Worm (Caenorhabditis elegans) whole organism, L4 larva: ENCODE measurements around the gene clec-140.

Source experiments
- T20F7.1 ChIP-seq: fragments of 200-800 bp; sonication (Bioruptor generic); optimal IDR thresholded peaks from 2 replicates; lab custom pipeline; 2018; ENCODE audit warnings: mild to moderate bottlenecking, missing genetic modification characterization, missing compliant biosample characterization
- dmd-9 ChIP-seq: fragments of 200-800 bp; sonication (Bioruptor generic); IDR thresholded peaks from 2 replicates; pipeline ENCODE4 v1.3.6; 2022; ENCODE audit warnings: missing genetic modification reagents, missing genetic modification characterization, missing compliant biosample characterization
- egl-27 ChIP-seq: sonication (generic microtip); optimal IDR thresholded peaks from 3 replicates; lab custom pipeline; 2017; ENCODE audit warnings: missing biosample characterization, missing genetic modification reagents, missing genetic modification characterization
- fkh-10 ChIP-seq: fragments of 150-350 bp; optimal IDR thresholded peaks from 2 replicates; lab custom pipeline; 2014; ENCODE audit warnings: missing biosample characterization, missing genetic modification reagents, missing genetic modification characterization
- lsy-2 ChIP-seq, 2 experiments: fragments of 150-350 bp in 1 of 2; sonication (generic microtip) in 1 of 2; optimal IDR thresholded peaks; 2 replicates each; lab custom pipeline; 2014 to 2017; ENCODE audit warnings: missing biosample characterization in 2 of 2, missing genetic modification characterization in 2 of 2
- nhr-111 ChIP-seq: fragments of 200-800 bp; sonication (Bioruptor generic); optimal IDR thresholded peaks from 2 replicates; lab custom pipeline; 2018; ENCODE audit warnings: mild to moderate bottlenecking, missing genetic modification characterization, missing compliant biosample characterization
- nhr-76 ChIP-seq: fragments of 150-350 bp; optimal IDR thresholded peaks from 2 replicates; lab custom pipeline; 2014; ENCODE audit warnings: missing biosample characterization, missing genetic modification characterization
- snpc-1.2 ChIP-seq: fragments of 200-800 bp; sonication (Bioruptor generic); IDR thresholded peaks from 2 replicates; pipeline ENCODE4 v1.3.6; 2022; ENCODE audit warnings: missing genetic modification reagents, missing genetic modification characterization, missing compliant biosample characterization
- unc-62 ChIP-seq, 3 experiments: fragments of 150-350 bp in 1 of 3; sonication (generic microtip); optimal IDR thresholded peaks in 2 of 3; peaks in 1 of 3; 1 replicate in 1 of 3; 2 replicates in 2 of 3; lab custom pipeline; 2014 to 2017; ENCODE audit warnings: missing biosample characterization in 3 of 3, missing genetic modification characterization in 3 of 3, missing genetic modification reagents in 3 of 3, missing genotype in 1 of 3

- TF ChIP-seq nhr-111 (GFP tag; lab: Kevin White, UChicago) (no peak), fkh-10 (no peak), nhr-76 (no peak), T20F7.1 (GFP tag; lab: Kevin White, UChicago) (no peak), lsy-2 (tag; optimal IDR thresholded peaks at IDR 0.05; lab: Kevin White, UChicago) (no peak), snpc-1.2 (no peak), egl-27 (tag; lab: Kevin White, UChicago) (no peak), unc-62 (GFP tag; optimal IDR thresholded peaks at IDR 0.05 in 1 of 2; lab: Kevin White, UChicago) (peak in 1 of 2 experiments; percentile 96), unc-62 (tag; optimal IDR thresholded peaks at IDR 0.05; lab: Kevin White, UChicago) (no peak), dmd-9 (no peak)
Measured at ce11 chrII:4710813-4711212, 38.0 kb downstream of the clec-140 start.
